Worm (Caenorhabditis elegans): ENCODE measurements around the gene gem-4.

DNA sequence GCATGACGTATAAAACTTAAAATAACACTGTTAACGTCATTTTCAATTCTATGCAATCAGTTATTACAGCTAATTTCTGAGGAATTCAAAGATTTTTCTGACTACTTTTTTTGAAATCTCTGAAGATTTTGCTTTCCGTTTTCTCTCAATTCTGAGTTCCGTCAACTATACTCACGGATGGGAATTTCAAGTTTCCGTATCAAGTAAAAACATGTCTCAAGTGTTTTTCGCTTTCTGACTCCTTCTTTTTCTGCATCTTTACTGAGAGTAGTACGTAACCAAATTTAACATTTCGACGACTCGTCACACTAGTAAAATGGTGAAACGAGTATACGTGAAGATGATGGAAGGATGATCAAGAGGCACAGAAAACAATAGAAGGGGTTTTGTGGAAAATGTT is 51.4 kb downstream of the gem-4 start:
- no peak for TF ChIP-seq unc-130 (tag; optimal IDR thresholded peaks at IDR 0.05)
- no peak for TF ChIP-seq elt-3 (tag; optimal IDR thresholded peaks at IDR 0.05)
- no peak for TF ChIP-seq pqm-1 (tag; optimal IDR thresholded peaks at IDR 0.05)
- no peak for TF ChIP-seq ceh-82 (tag; optimal IDR thresholded peaks at IDR 0.05)
- TF ChIP-seq jun-1 (tag; optimal IDR thresholded peaks at IDR 0.05): no peak
- no peak for TF ChIP-seq mdl-1 (tag; optimal IDR thresholded peaks at IDR 0.05)
- no peak for TF ChIP-seq mef-2 (tag; optimal IDR thresholded peaks at IDR 0.05)
- TF ChIP-seq zip-4 (GFP tag; optimal IDR thresholded peaks at IDR 0.05): no peak
- TF ChIP-seq hpl-2 (GFP tag; optimal IDR thresholded peaks at IDR 0.05): no peak
- TF ChIP-seq alr-1 (tag; optimal IDR thresholded peaks at IDR 0.05; ENCODE audit: borderline replicate concordance): no peak
- no peak for TF ChIP-seq lin-15B (tag; optimal IDR thresholded peaks at IDR 0.05)
- no peak for TF ChIP-seq lin-13 (GFP tag; optimal IDR thresholded peaks at IDR 0.05)
- TF ChIP-seq ama-1 (optimal IDR thresholded peaks at IDR 0.05): no peak
- TF ChIP-seq nhr-90 (tag; optimal IDR thresholded peaks at IDR 0.05; ENCODE audit: poor library complexity): no peak

All from whole organism, L1 larva.